Worm (Caenorhabditis elegans): ENCODE results near the gene nucl-1.

DNA sequence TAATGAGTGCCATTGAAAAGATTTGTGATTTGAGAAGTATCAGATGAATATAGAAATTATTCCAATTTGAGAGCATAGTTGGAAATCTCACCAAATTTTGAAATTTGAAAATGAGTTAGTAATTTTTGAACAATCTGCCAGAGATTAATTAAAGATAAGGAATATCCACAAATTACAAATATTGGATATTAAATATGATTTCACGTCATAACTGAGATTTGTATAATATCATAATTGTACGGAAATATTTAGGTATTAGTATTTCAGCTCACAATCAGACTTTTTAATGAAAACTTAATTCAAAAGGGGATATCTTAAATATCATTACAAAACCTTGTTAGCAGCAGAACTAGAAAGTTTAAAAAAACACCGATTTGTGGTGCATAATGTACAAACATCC, 29.4 kb downstream of the nucl-1 start, which contains the start of gene K07H8.7:
- TF ChIP-seq fax-1 (tag; optimal IDR thresholded peaks at IDR 0.05), result no peak
- no peak for TF ChIP-seq tbx-2 (tag; optimal IDR thresholded peaks at IDR 0.05)
- no peak for TF ChIP-seq F13H6.1 (tag; optimal IDR thresholded peaks at IDR 0.05)
- TF ChIP-seq nhr-11 (tag; optimal IDR thresholded peaks at IDR 0.05), result no peak
- TF ChIP-seq ceh-6 (GFP tag; optimal IDR thresholded peaks at IDR 0.05), result no peak
- no peak for TF ChIP-seq pqm-1 (tag; optimal IDR thresholded peaks at IDR 0.05)
